Worm (Caenorhabditis elegans) whole organism, young adult: ENCODE data around the gene parp-2.
A peak's percentile ranks its signal among the peaks of the same experiment; 100 is the strongest.

ENCODE experiments used
- C06A6.2 ChIP-seq: fragments of 200-800 bp; sonication (Bioruptor generic); conservative IDR thresholded peaks from 2 replicates; pipeline ENCODE4 v1.3.6; 2022; ENCODE audit warnings: missing genetic modification characterization, missing compliant biosample characterization
- C17E4.6 ChIP-seq: fragments of 200-800 bp; sonication (Bioruptor generic); IDR thresholded peaks from 2 replicates; pipeline ENCODE4 v1.3.6; 2022; ENCODE audit warnings: missing genetic modification reagents, missing genetic modification characterization, missing compliant biosample characterization
- F23B12.7 ChIP-seq: sonication (generic microtip); optimal IDR thresholded peaks from 2 replicates; lab custom pipeline; 2017; ENCODE audit warnings: missing genetic modification characterization, mild to moderate bottlenecking, missing compliant biosample characterization, antibody characterized with exemption, moderate library complexity; ENCODE audit not compliant: insufficient read depth
- F49E8.2 ChIP-seq: sonication (generic microtip); optimal IDR thresholded peaks from 3 replicates; lab custom pipeline; 2017; ENCODE audit warnings: missing genetic modification characterization, mild to moderate bottlenecking, missing compliant biosample characterization, antibody characterized with exemption, moderate library complexity; ENCODE audit not compliant: insufficient read depth
- F55B11.4 ChIP-seq: sonication (generic microtip); optimal IDR thresholded peaks from 2 replicates; lab custom pipeline; 2016; ENCODE audit warnings: missing compliant biosample characterization, missing genetic modification characterization, borderline replicate concordance; ENCODE audit not compliant: insufficient read depth
- K11D2.4 ChIP-seq: fragments of 200-800 bp; sonication (Bioruptor generic); IDR thresholded peaks from 2 replicates; pipeline ENCODE4 v1.3.6; 2022; ENCODE audit warnings: missing genetic modification reagents, missing genetic modification characterization, missing compliant biosample characterization
- K12H6.12 ChIP-seq: fragments of 200-800 bp; sonication (Bioruptor generic); optimal IDR thresholded peaks from 2 replicates; lab custom pipeline; 2018; ENCODE audit warnings: mild to moderate bottlenecking, missing genetic modification characterization, missing compliant biosample characterization
- Y56A3A.18 ChIP-seq: fragments of 200-800 bp; sonication (Bioruptor generic); IDR thresholded peaks from 2 replicates; pipeline ENCODE4 v1.3.6; 2022; ENCODE audit warnings: missing genetic modification reagents, missing genetic modification characterization, missing compliant biosample characterization
- Y79H2A.3 ChIP-seq: fragments of 200-800 bp; sonication (Bioruptor generic); conservative IDR thresholded peaks from 2 replicates; pipeline ENCODE4 v1.3.6; 2022; ENCODE audit warnings: missing genetic modification reagents, missing genetic modification characterization, missing compliant biosample characterization
- athp-1 ChIP-seq: sonication (generic microtip); optimal IDR thresholded peaks from 2 replicates; lab custom pipeline; 2017; ENCODE audit warnings: mild to moderate bottlenecking, missing genetic modification characterization, missing compliant biosample characterization
- attf-5 ChIP-seq: fragments of 200-800 bp; sonication (Bioruptor generic); optimal IDR thresholded peaks from 2 replicates; lab custom pipeline; 2018; ENCODE audit warnings: mild to moderate bottlenecking, missing genetic modification characterization, missing compliant biosample characterization
- bed-1 ChIP-seq: fragments of 200-800 bp; sonication (Bioruptor generic); IDR thresholded peaks from 2 replicates; pipeline ENCODE4 v1.3.6; 2022; ENCODE audit warnings: missing genetic modification reagents, missing genetic modification characterization, missing compliant biosample characterization
- cebp-1 ChIP-seq, 2 experiments: fragments of 200-800 bp in 1 of 2; sonication (Bioruptor generic) in 1 of 2; sonication (generic microtip) in 1 of 2; IDR thresholded peaks in 1 of 2; optimal IDR thresholded peaks in 1 of 2; 2 replicates each; pipeline versions ENCODE4 v1.3.6 to Lab custom; 2017 to 2022; ENCODE audit warnings: missing compliant biosample characterization in 2 of 2, missing genetic modification characterization in 2 of 2, mild to moderate bottlenecking in 1 of 2, missing genetic modification reagents in 1 of 2, moderate library complexity in 1 of 2
- ceh-100 ChIP-seq: fragments of 200-800 bp; sonication (Bioruptor generic); IDR thresholded peaks from 2 replicates; pipeline ENCODE4 v1.3.6; 2022; ENCODE audit warnings: missing genetic modification reagents, missing genetic modification characterization, missing compliant biosample characterization
- ceh-40 ChIP-seq: fragments of 200-800 bp; sonication (Bioruptor generic); IDR thresholded peaks from 2 replicates; pipeline ENCODE4 v1.3.6; 2022; ENCODE audit warnings: missing genetic modification characterization, missing compliant biosample characterization
- chd-7 ChIP-seq: sonication (generic microtip); optimal IDR thresholded peaks from 2 replicates; lab custom pipeline; 2016; ENCODE audit warnings: mild to moderate bottlenecking, missing genetic modification characterization, moderate library complexity, missing compliant biosample characterization
- die-1 ChIP-seq: sonication (generic microtip); optimal IDR thresholded peaks from 2 replicates; lab custom pipeline; 2016; ENCODE audit warnings: missing genotype, mild to moderate bottlenecking, missing genetic modification characterization, missing compliant biosample characterization
- egrh-3 ChIP-seq: fragments of 200-800 bp; sonication (Bioruptor generic); IDR thresholded peaks from 2 replicates; pipeline ENCODE4 v1.3.6; 2022; ENCODE audit warnings: missing genetic modification reagents, missing genetic modification characterization, missing compliant biosample characterization
- ets-4 ChIP-seq: fragments of 200-800 bp; sonication (Bioruptor generic); optimal IDR thresholded peaks from 2 replicates; lab custom pipeline; 2018; ENCODE audit warnings: mild to moderate bottlenecking, missing genetic modification characterization, missing compliant biosample characterization
- gei-17 ChIP-seq: fragments of 200-800 bp; sonication (Bioruptor generic); optimal IDR thresholded peaks from 2 replicates; lab custom pipeline; 2018; ENCODE audit warnings: mild to moderate bottlenecking, missing genetic modification characterization, missing compliant biosample characterization
- him-1 ChIP-seq: sonication (generic microtip); optimal IDR thresholded peaks from 2 replicates; lab custom pipeline; 2016; ENCODE audit warnings: missing genotype, missing genetic modification reagents, missing genetic modification characterization, missing compliant biosample characterization
- hlh-12 ChIP-seq: sonication (generic microtip); optimal IDR thresholded peaks from 2 replicates; lab custom pipeline; 2016; ENCODE audit warnings: missing genetic modification characterization, missing compliant biosample characterization
- hmg-1.2 ChIP-seq: fragments of 200-800 bp; sonication (Bioruptor generic); IDR thresholded peaks from 2 replicates; pipeline ENCODE4 v1.3.6; 2022; ENCODE audit warnings: missing genetic modification reagents, missing genetic modification characterization, missing compliant biosample characterization
- hsf-1 ChIP-seq: fragments of 200-800 bp; sonication (Bioruptor generic); IDR thresholded peaks from 2 replicates; pipeline ENCODE4 v1.3.6; 2022; ENCODE audit warnings: missing genetic modification reagents, missing genetic modification characterization, missing compliant biosample characterization
- let-607 ChIP-seq, 2 experiments: fragments of 200-800 bp in 1 of 2; sonication (Bioruptor generic) in 1 of 2; sonication (generic microtip) in 1 of 2; optimal IDR thresholded peaks; 2 replicates each; lab custom pipeline; 2016 to 2018; ENCODE audit warnings: mild to moderate bottlenecking in 2 of 2, missing compliant biosample characterization in 2 of 2, missing genetic modification characterization in 2 of 2, moderate library complexity in 2 of 2, missing genotype in 1 of 2
- lin-35 ChIP-seq, 3 experiments: fragments of 150-350 bp in 2 of 3; sonication (generic microtip) in 1 of 3; optimal IDR thresholded peaks; 2 replicates each; lab custom pipeline; 2014 to 2018; ENCODE audit warnings: missing biosample characterization in 3 of 3, missing genetic modification characterization in 3 of 3, missing genetic modification reagents in 3 of 3
- lin-40 ChIP-seq: sonication (generic microtip); optimal IDR thresholded peaks from 2 replicates; lab custom pipeline; 2016; ENCODE audit warnings: missing genetic modification characterization, mild to moderate bottlenecking, missing compliant biosample characterization, missing genotype, missing genetic modification reagents
- lsl-1 ChIP-seq: fragments of 200-800 bp; sonication (Bioruptor generic); optimal IDR thresholded peaks from 2 replicates; lab custom pipeline; 2018; ENCODE audit warnings: mild to moderate bottlenecking, missing genetic modification characterization, moderate library complexity, missing compliant biosample characterization
- madf-10 ChIP-seq: sonication (generic microtip); optimal IDR thresholded peaks from 2 replicates; lab custom pipeline; 2016; ENCODE audit warnings: mild to moderate bottlenecking, missing genetic modification characterization, missing compliant biosample characterization
- mcd-1 ChIP-seq: fragments of 200-800 bp; sonication (Bioruptor generic); IDR thresholded peaks from 2 replicates; pipeline ENCODE4 v1.3.6; 2022; ENCODE audit warnings: missing genetic modification reagents, missing genetic modification characterization, missing compliant biosample characterization
- nhr-90 ChIP-seq: sonication (generic microtip); optimal IDR thresholded peaks from 2 replicates; lab custom pipeline; 2016; ENCODE audit warnings: missing genotype, mild to moderate bottlenecking, missing genetic modification characterization, missing compliant biosample characterization
- pbrm-1 ChIP-seq: fragments of 200-800 bp; sonication (Bioruptor generic); IDR thresholded peaks from 2 replicates; pipeline ENCODE4 v1.3.6; 2022; ENCODE audit warnings: missing genetic modification reagents, missing genetic modification characterization, missing compliant biosample characterization
- pha-4 ChIP-seq: fragments of 150-350 bp; sonication (generic microtip); optimal IDR thresholded peaks from 2 replicates; lab custom pipeline; 2014; ENCODE audit warnings: missing biosample characterization, missing genetic modification reagents, missing genetic modification characterization
- sdz-38 ChIP-seq: sonication (generic microtip); optimal IDR thresholded peaks from 2 replicates; lab custom pipeline; 2016; ENCODE audit warnings: missing genotype, missing genetic modification characterization, missing compliant biosample characterization
- tbp1 ChIP-seq: fragments of 200-800 bp; sonication (Bioruptor generic); optimal IDR thresholded peaks from 2 replicates; lab custom pipeline; 2018; ENCODE audit warnings: mild to moderate bottlenecking, missing genetic modification characterization, missing compliant biosample characterization
- tlf-1 ChIP-seq: fragments of 200-800 bp; sonication (Bioruptor generic); optimal IDR thresholded peaks from 2 replicates; lab custom pipeline; 2018; ENCODE audit warnings: mild to moderate bottlenecking, missing genetic modification characterization, missing compliant biosample characterization
- unc-62 ChIP-seq: fragments of 150-350 bp; optimal IDR thresholded peaks from 2 replicates; lab custom pipeline; 2014; ENCODE audit warnings: missing biosample characterization, missing genetic modification reagents, missing genetic modification characterization
- ztf-18 ChIP-seq: sonication (generic microtip); optimal IDR thresholded peaks from 2 replicates; lab custom pipeline; 2016; ENCODE audit warnings: missing genotype, mild to moderate bottlenecking, missing genetic modification characterization, missing compliant biosample characterization
- ztf-22 ChIP-seq: fragments of 200-800 bp; sonication (Bioruptor generic); optimal IDR thresholded peaks from 2 replicates; lab custom pipeline; 2018; ENCODE audit warnings: mild to moderate bottlenecking, missing genetic modification characterization, moderate library complexity, missing compliant biosample characterization
- ztf-25 ChIP-seq: fragments of 200-800 bp; sonication (Bioruptor generic); IDR thresholded peaks from 2 replicates; pipeline ENCODE4 v1.3.6; 2022; ENCODE audit warnings: missing genetic modification reagents, missing genetic modification characterization, missing compliant biosample characterization
- ztf-3 ChIP-seq: fragments of 200-800 bp; sonication (Bioruptor generic); optimal IDR thresholded peaks from 2 replicates; lab custom pipeline; 2018; ENCODE audit warnings: mild to moderate bottlenecking, missing genetic modification characterization, missing compliant biosample characterization
- ztf-6 ChIP-seq: fragments of 200-800 bp; sonication (Bioruptor generic); IDR thresholded peaks from 2 replicates; pipeline ENCODE4 v1.3.6; 2022; ENCODE audit warnings: missing genetic modification reagents, missing genetic modification characterization, missing compliant biosample characterization

The parp-2 gene

DNA sequence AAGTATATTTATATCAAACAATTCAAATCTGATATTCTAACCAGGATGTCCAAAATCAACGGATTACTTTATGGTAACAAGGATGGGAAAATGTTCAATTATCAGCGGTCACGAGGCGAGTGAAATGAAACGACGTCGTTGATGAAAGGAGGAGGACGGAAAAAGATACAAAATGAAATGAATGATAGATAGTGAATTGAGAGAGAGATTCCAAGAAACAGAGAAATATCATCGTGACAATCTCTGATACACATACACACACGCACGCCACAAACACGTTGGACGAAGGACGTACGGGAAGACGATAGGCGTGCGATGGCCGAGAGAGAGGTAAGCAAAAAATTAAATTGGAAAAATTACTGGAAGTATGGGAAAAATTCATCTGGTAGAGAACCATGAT lies 8.2 kb downstream of the parp-2 start (continued):
- TF ChIP-seq pbrm-1: no peak
- peak; percentile 17 for TF ChIP-seq ets-4 (GFP tag; lab: Kevin White, UChicago)
- no peak for TF ChIP-seq bed-1 (GFP tag; lab: Robert Waterston, UW)
- no peak for TF ChIP-seq ztf-25 (GFP tag; lab: Robert Waterston, UW)
- TF ChIP-seq sdz-38 (tag; lab: Kevin White, UChicago): no peak
- peak; percentile 26 for TF ChIP-seq ztf-22 (GFP tag; lab: Kevin White, UChicago)
- TF ChIP-seq hsf-1 (GFP tag; lab: Robert Waterston, UW): no peak

DNA sequence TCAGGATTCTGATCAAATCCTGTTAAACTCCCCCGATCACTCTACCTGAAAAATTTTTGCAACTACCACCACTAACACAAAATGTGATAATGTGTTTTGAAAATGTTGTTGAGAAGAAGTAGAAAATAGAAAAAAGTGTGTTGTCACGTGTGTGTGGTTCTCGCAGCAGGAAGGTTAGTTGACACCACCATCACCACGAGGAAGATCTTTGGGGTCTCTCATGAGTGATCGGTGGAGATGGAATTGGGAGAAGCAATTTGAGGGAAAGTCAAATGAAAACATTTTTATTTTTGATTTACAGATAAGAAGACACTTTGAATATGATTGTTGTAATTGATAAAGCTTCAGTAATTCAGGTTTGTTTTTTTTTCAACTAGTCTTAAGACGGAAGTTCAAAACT lies 8.8 kb downstream of the parp-2 start:
- TF ChIP-seq K12H6.12 (tag; lab: Kevin White, UChicago) (no peak), hlh-12 (no peak), lin-35 (GFP tag; optimal IDR thresholded peaks at IDR 0.05; lab: Kevin White, UChicago) (peak in 1 of 3 experiments; percentile 27), F55B11.4 (tag; lab: Kevin White, UChicago) (no peak), Y79H2A.3 (GFP tag; lab: Robert Waterston, UW) (no peak), C17E4.6 (no peak), F49E8.2 (tag; lab: Kevin White, UChicago) (no peak), lsl-1 (no peak), cebp-1 (GFP tag; IDR thresholded peaks at IDR 0.05; lab: Robert Waterston, UW) (0 out of 2 replicates have a peak, but pooled peaks have one; percentile 14), cebp-1 (tag; optimal IDR thresholded peaks at IDR 0.05; lab: Kevin White, UChicago) (peak; percentile 47), hmg-1.2 (GFP tag; lab: Robert Waterston, UW) (no peak), F23B12.7 (tag; lab: Kevin White, UChicago) (no peak), attf-5 (GFP tag; lab: Kevin White, UChicago) (peak; percentile 22), him-1 (no peak), pha-4 (tag; lab: Kevin White, UChicago) (peak; percentile 29), tbp1 (peak; percentile 14), ceh-100 (no peak), ztf-6 (GFP tag; lab: Robert Waterston, UW) (no peak), unc-62 (GFP tag; lab: Kevin White, UChicago) (peak; percentile 39)

DNA sequence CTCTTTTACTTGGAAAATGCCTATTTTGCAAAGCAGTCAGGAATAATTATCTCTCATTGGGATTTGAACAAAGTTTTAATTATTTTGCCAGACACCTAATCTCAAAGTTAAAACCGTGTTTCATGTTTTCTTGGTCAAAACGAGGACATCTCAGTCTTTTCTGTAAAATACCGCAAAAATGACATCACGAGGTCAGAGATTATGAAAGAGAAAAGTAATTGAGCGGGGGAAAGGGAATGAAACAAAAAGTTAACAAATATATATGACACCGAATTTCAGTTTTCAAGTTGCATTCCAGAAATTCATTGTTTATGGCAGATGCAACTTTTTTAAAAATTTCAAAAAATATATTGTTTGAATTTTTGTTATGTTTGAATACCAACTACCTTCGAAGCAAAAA lies 9.7 kb downstream of the parp-2 start:
- TF ChIP-seq lin-35 (GFP tag; optimal IDR thresholded peaks at IDR 0.05; lab: Kevin White, UChicago) (no peak), athp-1 (tag; lab: Kevin White, UChicago) (no peak), cebp-1 (GFP tag; IDR thresholded peaks at IDR 0.05; lab: Robert Waterston, UW) (no peak), cebp-1 (tag; optimal IDR thresholded peaks at IDR 0.05; lab: Kevin White, UChicago) (peak; percentile 31), K11D2.4 (no peak)

DNA sequence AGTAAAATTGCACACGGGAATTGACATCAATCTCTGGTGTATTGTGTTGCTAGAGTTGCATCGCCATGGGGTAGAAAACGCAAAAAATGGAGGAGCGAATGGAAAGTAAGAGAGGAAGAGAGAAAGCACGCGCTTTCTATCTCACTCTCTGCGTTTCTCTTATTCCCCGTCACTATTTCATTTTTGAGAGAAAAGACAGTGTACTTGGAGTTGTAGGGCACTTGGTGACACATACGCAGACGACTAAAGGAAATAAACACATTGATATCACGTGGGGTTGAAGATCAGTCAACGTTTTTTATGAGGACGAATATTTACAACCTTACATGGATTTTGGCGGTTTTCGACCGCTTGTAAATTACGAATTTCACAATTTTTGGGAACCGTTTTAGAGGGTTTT lies 10.6 kb downstream of the parp-2 start:
- TF ChIP-seq K11D2.4: peak; percentile 90
- TF ChIP-seq let-607 (tag; optimal IDR thresholded peaks at IDR 0.05; lab: Kevin White, UChicago): peak; percentile 73 to 79
- TF ChIP-seq F23B12.7 (tag; lab: Kevin White, UChicago): peak; percentile 74
- TF ChIP-seq gei-17 (GFP tag; lab: Kevin White, UChicago): peak; percentile 54
- peak; percentile 94 for TF ChIP-seq lin-40
- TF ChIP-seq chd-7 (tag; lab: Kevin White, UChicago): peak; percentile 92
- TF ChIP-seq ztf-18 (tag; lab: Kevin White, UChicago): peak; percentile 41
- TF ChIP-seq die-1 (tag; lab: Kevin White, UChicago): peak; percentile 23
- TF ChIP-seq unc-62 (GFP tag; lab: Kevin White, UChicago): peak; percentile 59
- TF ChIP-seq F55B11.4 (tag; lab: Kevin White, UChicago): no peak
- TF ChIP-seq nhr-90 (tag; lab: Kevin White, UChicago): peak; percentile 57
- TF ChIP-seq hlh-12: no peak
- TF ChIP-seq ztf-3: peak; percentile 79
- TF ChIP-seq mcd-1 (GFP tag; lab: Robert Waterston, UW): peak; percentile 60
- peak; percentile 87 for TF ChIP-seq madf-10
- peak; percentile 75 for TF ChIP-seq tlf-1 (GFP tag; lab: Kevin White, UChicago)
- TF ChIP-seq ets-4 (GFP tag; lab: Kevin White, UChicago): peak; percentile 54
- peak; percentile 61; the same call in 1 of the 2 replicates for TF ChIP-seq C06A6.2 (GFP tag; lab: Robert Waterston, UW)
- TF ChIP-seq K12H6.12 (tag; lab: Kevin White, UChicago): peak; percentile 90
- no peak for TF ChIP-seq ceh-40 (GFP tag; lab: Robert Waterston, UW)
- TF ChIP-seq egrh-3 (GFP tag; lab: Robert Waterston, UW): no peak
- TF ChIP-seq Y56A3A.18: 0 out of 2 replicates have a peak, but pooled peaks have one; percentile 52
